Fruit fly (Drosophila melanogaster) whole organism, embryonic: ENCODE measurements around the gene Dsp1.

Experiments
- BEAF-32 ChIP-seq: fragments of 200-800 bp; sonication (Bioruptor generic); optimal IDR thresholded peaks from 3 replicates; lab custom pipeline; 2017; ENCODE audit warnings: missing biosample characterization, missing genetic modification characterization, mild to moderate bottlenecking, moderate library complexity, missing genetic modification reagents
- BtbVII ChIP-seq: fragments of 200-800 bp; sonication (Bioruptor generic); optimal IDR thresholded peaks from 3 replicates; lab custom pipeline; 2017; ENCODE audit warnings: missing biosample characterization, mild to moderate bottlenecking, missing genetic modification characterization
- CG11560 ChIP-seq: fragments of 200-800 bp; sonication (Bioruptor generic); IDR thresholded peaks from 3 replicates; pipeline ENCODE4 v1.3.6; 2022; ENCODE audit warnings: missing biosample characterization, missing genetic modification characterization
- CG12071 ChIP-seq: fragments of 200-800 bp; sonication (Bioruptor generic); optimal IDR thresholded peaks from 3 replicates; lab custom pipeline; 2018; ENCODE audit warnings: missing biosample characterization, mild to moderate bottlenecking, missing genetic modification characterization
- CG12219 ChIP-seq: fragments of 200-800 bp; sonication (Bioruptor generic); optimal IDR thresholded peaks from 3 replicates; lab custom pipeline; 2018; ENCODE audit warnings: missing biosample characterization, mild to moderate bottlenecking, missing genetic modification characterization
- CG13296 ChIP-seq: fragments of 200-800 bp; sonication (Bioruptor generic); optimal IDR thresholded peaks from 3 replicates; lab custom pipeline; 2018; ENCODE audit warnings: missing biosample characterization, mild to moderate bottlenecking, missing genetic modification characterization
- CG14050 ChIP-seq: fragments of 200-800 bp; sonication (Bioruptor generic); IDR thresholded peaks from 3 replicates; pipeline ENCODE4 v1.3.6; 2022; ENCODE audit warnings: missing biosample characterization, missing genetic modification characterization
- CG14441 ChIP-seq: fragments of 200-800 bp; sonication (Bioruptor generic); IDR thresholded peaks from 2 replicates; pipeline ENCODE4 v1.3.6; 2022; ENCODE audit warnings: missing biosample characterization, missing genetic modification characterization
- CG2712 ChIP-seq: fragments of 200-800 bp; optimal IDR thresholded peaks from 3 replicates; lab custom pipeline; 2019; ENCODE audit warnings: missing biosample characterization, mild to moderate bottlenecking, missing genetic modification characterization, moderate library complexity
- CG30020 ChIP-seq: fragments of 200-800 bp; optimal IDR thresholded peaks from 2 replicates; lab custom pipeline; 2019; ENCODE audit warnings: missing biosample characterization, mild to moderate bottlenecking, missing genetic modification characterization, moderate library complexity
- CG31224 ChIP-seq: fragments of 200-800 bp; sonication (Bioruptor generic); IDR thresholded peaks from 2 replicates; pipeline ENCODE4 v1.3.6; 2022; ENCODE audit warnings: missing biosample characterization, missing genetic modification characterization
- CG31388 ChIP-seq: fragments of 200-800 bp; sonication (Bioruptor generic); optimal IDR thresholded peaks from 2 replicates; lab custom pipeline; 2016; ENCODE audit warnings: missing biosample characterization, missing genetic modification characterization
- CG32767 ChIP-seq: fragments of 200-800 bp; sonication (Bioruptor generic); IDR thresholded peaks from 2 replicates; pipeline ENCODE4 v1.3.6; 2022; ENCODE audit warnings: missing biosample characterization, missing genetic modification characterization
- CG3281 ChIP-seq: fragments of 200-800 bp; sonication (Bioruptor generic); optimal IDR thresholded peaks from 3 replicates; lab custom pipeline; 2017; ENCODE audit warnings: missing biosample characterization, mild to moderate bottlenecking, missing genetic modification characterization
- CG6254 ChIP-seq: fragments of 200-800 bp; sonication (Bioruptor generic); optimal IDR thresholded peaks from 3 replicates; lab custom pipeline; 2017; ENCODE audit warnings: mild to moderate bottlenecking, missing biosample characterization, missing genetic modification reagents, missing genetic modification characterization
- CG8765 ChIP-seq: fragments of 200-800 bp; sonication (Bioruptor generic); IDR thresholded peaks from 2 replicates; pipeline ENCODE4 v1.3.6; 2022; ENCODE audit warnings: missing biosample characterization, missing genetic modification characterization
- CHES-1-like ChIP-seq: fragments of 200-800 bp; sonication (Bioruptor generic); optimal IDR thresholded peaks from 2 replicates; lab custom pipeline; 2016; ENCODE audit warnings: missing biosample characterization, missing genetic modification characterization
- Ets65A ChIP-seq: fragments of 200-800 bp; sonication (Bioruptor generic); peaks from one replicate; lab custom pipeline; 2016; ENCODE audit warnings: missing biosample characterization, missing genetic modification characterization
- Gug ChIP-seq: fragments of 200-800 bp; sonication (Bioruptor generic); IDR thresholded peaks from 4 replicates; pipeline ENCODE4 v1.3.6; 2022; ENCODE audit warnings: missing biosample characterization, missing genetic modification characterization
- H15 ChIP-seq: fragments of 200-800 bp; sonication (Bioruptor generic); IDR thresholded peaks from 3 replicates; pipeline ENCODE4 v1.3.6; 2022; ENCODE audit warnings: missing biosample characterization, missing genetic modification characterization
- HLH4C ChIP-seq: fragments of 200-800 bp; sonication (Bioruptor generic); IDR thresholded peaks from 3 replicates; pipeline ENCODE4 v1.3.6; 2022; ENCODE audit warnings: missing biosample characterization, missing genetic modification characterization; ENCODE audit not compliant: partially characterized antibody
- HLH54F ChIP-seq: fragments of 200-800 bp; sonication (Bioruptor generic); optimal IDR thresholded peaks from 3 replicates; lab custom pipeline; 2016; ENCODE audit warnings: missing biosample characterization, missing genetic modification characterization
- Hmr ChIP-seq: fragments of 200-800 bp; sonication (Bioruptor generic); optimal IDR thresholded peaks from 3 replicates; lab custom pipeline; 2017; ENCODE audit warnings: mild to moderate bottlenecking, missing biosample characterization, missing genetic modification reagents, missing genetic modification characterization
- Hr3 ChIP-seq: fragments of 200-800 bp; sonication (Bioruptor generic); optimal IDR thresholded peaks from 3 replicates; lab custom pipeline; 2016; ENCODE audit warnings: missing biosample characterization, missing genetic modification characterization
- Hr39 ChIP-seq: fragments of >200 bp; optimal IDR thresholded peaks from 2 replicates; lab custom pipeline; 2017
- MTF-1 ChIP-seq: fragments of 200-800 bp; sonication (Bioruptor generic); optimal IDR thresholded peaks from 2 replicates; lab custom pipeline; 2018; ENCODE audit warnings: missing biosample characterization, mild to moderate bottlenecking, missing genetic modification characterization, borderline replicate concordance
- NfI ChIP-seq: fragments of 200-800 bp; sonication (Bioruptor generic); optimal IDR thresholded peaks from 3 replicates; lab custom pipeline; 2018; ENCODE audit warnings: missing biosample characterization, mild to moderate bottlenecking, missing genetic modification characterization, moderate library complexity
- Oli ChIP-seq: fragments of 200-800 bp; sonication (Bioruptor generic); optimal IDR thresholded peaks from 2 replicates; lab custom pipeline; 2018; ENCODE audit warnings: missing biosample characterization, mild to moderate bottlenecking, missing genetic modification characterization, moderate library complexity
- Xbp1 ChIP-seq: fragments of 200-800 bp; sonication (Bioruptor generic); optimal IDR thresholded peaks from 3 replicates; lab custom pipeline; 2016; ENCODE audit warnings: missing biosample characterization, mild to moderate bottlenecking, missing genetic modification characterization
- br ChIP-seq: fragments of >200 bp; optimal IDR thresholded peaks from 2 replicates; lab custom pipeline; 2017
- ci ChIP-seq: fragments of 200-800 bp; sonication (Bioruptor generic); IDR thresholded peaks from 3 replicates; pipeline ENCODE4 v1.3.6; 2022; ENCODE audit warnings: missing biosample characterization, missing genetic modification characterization
- cwo ChIP-seq: fragments of 200-800 bp; sonication (Bioruptor generic); optimal IDR thresholded peaks from 3 replicates; lab custom pipeline; 2017; ENCODE audit warnings: missing biosample characterization, missing genetic modification characterization, mild to moderate bottlenecking, moderate library complexity, missing genetic modification reagents
- dm ChIP-seq: fragments of 200-800 bp; sonication (Bioruptor generic); optimal IDR thresholded peaks from 3 replicates; lab custom pipeline; 2016; ENCODE audit warnings: missing biosample characterization, missing genetic modification characterization
- gem ChIP-seq: fragments of 200-800 bp; sonication (Bioruptor generic); optimal IDR thresholded peaks from 2 replicates; lab custom pipeline; 2019; ENCODE audit warnings: missing biosample characterization, mild to moderate bottlenecking, missing genetic modification characterization, moderate library complexity
- grau ChIP-seq: fragments of 200-800 bp; optimal IDR thresholded peaks from 3 replicates; lab custom pipeline; 2019; ENCODE audit warnings: missing biosample characterization, mild to moderate bottlenecking, missing genetic modification characterization, moderate library complexity
- hkb ChIP-seq, 2 experiments: fragments of 200-800 bp in 1 of 2; fragments of >200 bp in 1 of 2; sonication (Bioruptor generic) in 1 of 2; IDR thresholded peaks in 1 of 2; optimal IDR thresholded peaks in 1 of 2; 2 replicates each; pipeline versions ENCODE4 v1.3.6 to Lab custom; 2017 to 2022; ENCODE audit warnings: missing biosample characterization in 1 of 2, missing genetic modification characterization in 1 of 2
- inv ChIP-seq: fragments of 200-800 bp; sonication (Bioruptor generic); IDR thresholded peaks from 2 replicates; pipeline ENCODE4 v1.3.6; 2022; ENCODE audit warnings: missing biosample characterization, missing genetic modification characterization; ENCODE audit not compliant: partially characterized antibody
- lola ChIP-seq, 3 experiments: fragments of >200 bp in 2 of 3; fragments of 200-800 bp in 1 of 3; sonication (Bioruptor generic) in 1 of 3; optimal IDR thresholded peaks; 2 replicates each; lab custom pipeline; 2017 to 2019; ENCODE audit warnings: missing biosample characterization in 3 of 3, missing genetic modification characterization in 3 of 3, mild to moderate bottlenecking in 1 of 3, moderate library complexity in 1 of 3
- nmo ChIP-seq: fragments of 200-800 bp; sonication (Bioruptor generic); optimal IDR thresholded peaks from 2 replicates; lab custom pipeline; 2018; ENCODE audit warnings: missing biosample characterization, mild to moderate bottlenecking, missing genetic modification characterization, moderate library complexity
- pita ChIP-seq: fragments of 200-800 bp; sonication (Bioruptor generic); optimal IDR thresholded peaks from 2 replicates; lab custom pipeline; 2017; ENCODE audit warnings: missing biosample characterization, mild to moderate bottlenecking, missing genetic modification characterization
- sc ChIP-seq, 3 experiments: fragments of >200 bp in 2 of 3; fragments of 200-800 bp in 1 of 3; sonication (Bioruptor generic) in 1 of 3; optimal IDR thresholded peaks; 2 replicates in 2 of 3; 3 replicates in 1 of 3; lab custom pipeline; 2017; ENCODE audit warnings: mild to moderate bottlenecking in 1 of 3, missing biosample characterization in 1 of 3, missing genetic modification characterization in 1 of 3, missing genetic modification reagents in 1 of 3
- scrt ChIP-seq: fragments of 200-800 bp; sonication (Bioruptor generic); optimal IDR thresholded peaks from 2 replicates; lab custom pipeline; 2018; ENCODE audit warnings: missing biosample characterization, mild to moderate bottlenecking, missing genetic modification characterization, moderate library complexity
- sisA ChIP-seq: fragments of 200-800 bp; sonication (Bioruptor generic); IDR thresholded peaks from 2 replicates; pipeline ENCODE4 v1.3.6; 2022; ENCODE audit warnings: missing biosample characterization, missing genetic modification characterization
- slou ChIP-seq: fragments of 200-800 bp; sonication (Bioruptor generic); optimal IDR thresholded peaks from 3 replicates; lab custom pipeline; 2016; ENCODE audit warnings: missing biosample characterization, missing genetic modification characterization
- so ChIP-seq: fragments of 200-800 bp; sonication (Bioruptor generic); IDR thresholded peaks from 3 replicates; pipeline ENCODE4 v1.3.6; 2022; ENCODE audit warnings: missing biosample characterization, missing genetic modification characterization
- unc-4 ChIP-seq: fragments of 200-800 bp; sonication (Bioruptor generic); IDR thresholded peaks from 2 replicates; pipeline ENCODE4 v1.3.6; 2022; ENCODE audit warnings: missing biosample characterization, missing genetic modification characterization; ENCODE audit not compliant: partially characterized antibody
- zen ChIP-seq: fragments of 200-800 bp; sonication (Bioruptor generic); optimal IDR thresholded peaks from 3 replicates; lab custom pipeline; 2018; ENCODE audit warnings: missing biosample characterization, mild to moderate bottlenecking, missing genetic modification characterization, moderate library complexity

Dsp1 gene

DNA sequence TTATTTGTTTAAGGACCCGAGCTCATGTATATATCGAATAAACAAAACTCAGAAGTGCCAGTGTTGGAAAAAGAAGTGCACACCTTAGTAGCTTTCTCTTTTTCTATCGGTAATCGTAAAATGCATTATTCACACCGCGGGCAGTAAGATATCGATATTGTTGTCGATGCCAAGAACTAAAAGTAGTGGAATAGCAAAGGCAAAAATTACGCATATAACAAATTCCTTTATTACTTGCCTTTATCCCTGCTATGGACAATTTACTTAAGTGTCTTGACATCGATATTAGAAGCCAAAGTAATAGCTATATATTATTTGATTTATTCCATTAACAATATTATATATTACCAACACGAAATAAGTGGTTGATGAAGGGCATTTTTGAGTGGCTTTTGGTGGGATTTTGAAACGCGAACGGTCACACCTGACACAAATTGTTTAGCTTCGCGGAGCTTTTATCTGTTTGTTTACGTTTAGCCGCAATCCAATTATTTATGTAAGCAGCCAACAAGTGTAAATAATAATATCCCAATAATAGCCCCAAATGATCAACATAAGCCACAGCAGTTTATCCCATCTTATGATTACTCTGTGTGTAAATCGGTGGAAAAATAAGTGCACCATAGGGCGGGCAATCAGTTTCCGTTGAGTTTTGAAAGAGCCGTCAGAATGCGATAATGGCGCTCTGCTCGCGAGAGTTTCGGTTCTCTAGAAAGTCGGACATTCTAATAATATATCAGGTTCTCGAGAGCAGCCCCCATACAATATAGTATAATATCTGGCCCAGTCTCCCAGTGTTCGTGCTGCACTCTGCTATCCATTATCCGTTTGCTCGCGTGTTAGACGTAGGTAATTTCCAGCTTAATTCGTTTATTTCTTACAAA, 51.7 kb downstream of the Dsp1 start, which contains the start of the genes CG9992 and CG4239 (continued):
- TF ChIP-seq scrt (no peak), MTF-1 (GFP tag; lab: Kevin White, UChicago) (no peak), CG12219 (no peak), CG8765 (peak; percentile 38; the same call in 1 of the 2 replicates), lola (GFP tag; optimal IDR thresholded peaks at IDR 0.05; lab: Kevin White, UChicago) (peak in 2 of 3 experiments; percentile 59 to 97), Gug (GFP tag; lab: Robert Waterston, UW) (peak; percentile 47; the same call in 2 of the 4 replicates), CG2712 (tag; lab: Kevin White, UChicago) (peak; percentile 74), slou (GFP tag; lab: Kevin White, UChicago) (peak; percentile 60), BtbVII (no peak), cwo (GFP tag; lab: Kevin White, UChicago) (no peak), br (lab: Kevin White, UChicago) (no peak), so (no peak; the same call in 2 of the 3 replicates), pita (GFP tag; lab: Kevin White, UChicago) (no peak), CHES-1-like (GFP tag; lab: Kevin White, UChicago) (peak; percentile 57), NfI (GFP tag; lab: Kevin White, UChicago) (peak; percentile 56), CG12071 (peak; percentile 34), BEAF-32 (GFP tag; lab: Kevin White, UChicago) (peak; percentile 87), CG13296 (GFP tag; lab: Kevin White, UChicago) (no peak), Ets65A (GFP tag; lab: Kevin White, UChicago) (peak; percentile 95), sc (optimal IDR thresholded peaks at IDR 0.05; lab: Kevin White, UChicago) (no peak), sc (GFP tag; optimal IDR thresholded peaks at IDR 0.05; lab: Kevin White, UChicago) (no peak), grau (peak; percentile 77), inv (GFP tag; lab: Robert Waterston, UW) (0 out of 2 replicates have a peak, but pooled peaks have one; percentile 42), dm (GFP tag; lab: Kevin White, UChicago) (no peak), nmo (GFP tag; lab: Kevin White, UChicago) (peak; percentile 87), ci (GFP tag; lab: Robert Waterston, UW) (peak; percentile 47; the same call in 1 of the 3 replicates), unc-4 (GFP tag; lab: Robert Waterston, UW) (peak; percentile 49), CG30020 (tag; lab: Kevin White, UChicago) (peak; percentile 97), sisA (peak; percentile 61), gem (tag; lab: Kevin White, UChicago) (peak; percentile 79), CG14441 (GFP tag; lab: Robert Waterston, UW) (peak; percentile 24), Hmr (GFP tag; lab: Kevin White, UChicago) (peak; percentile 75), Hr3 (GFP tag; lab: Kevin White, UChicago) (peak; percentile 43), Xbp1 (GFP tag; lab: Kevin White, UChicago) (peak; percentile 68), HLH4C (GFP tag; lab: Robert Waterston, UW) (peak; percentile 61; the same call in 2 of the 3 replicates), CG31388 (GFP tag; lab: Kevin White, UChicago) (no peak), CG3281 (GFP tag; lab: Kevin White, UChicago) (peak; percentile 44), CG11560 (tag; lab: Robert Waterston, UW) (0 out of 3 replicates have a peak, but pooled peaks have one; percentile 51), HLH54F (GFP tag; lab: Kevin White, UChicago) (peak; percentile 52), Hr39 (no peak), Oli (tag; lab: Kevin White, UChicago) (peak; percentile 67), CG31224 (GFP tag; lab: Robert Waterston, UW) (peak; percentile 44; the same call in 1 of the 2 replicates), CG32767 (GFP tag; lab: Robert Waterston, UW) (no peak; the same call in 1 of the 2 replicates), H15 (GFP tag; lab: Robert Waterston, UW) (no peak), hkb (optimal IDR thresholded peaks at IDR 0.05; lab: Kevin White, UChicago) (peak; percentile 70), hkb (GFP tag; IDR thresholded peaks at IDR 0.05; lab: Robert Waterston, UW) (no peak), CG6254 (GFP tag; lab: Kevin White, UChicago) (no peak), zen (tag; lab: Kevin White, UChicago) (peak; percentile 68), CG14050 (GFP tag; lab: Robert Waterston, UW) (no peak; the same call in 2 of the 3 replicates)
